Fruit fly (Drosophila melanogaster) S2 (cell line): ENCODE measurements around the gene CG10654.

Source experiments
- CG8478 ChIP-seq: fragments of >200 bp; optimal IDR thresholded peaks from 2 replicates; lab custom pipeline; 2018
- CTCF ChIP-seq, 2 experiments: fragments of >200 bp; optimal IDR thresholded peaks; 2 replicates each; lab custom pipeline; 2018

- TF ChIP-seq CG8478 (lab: Kevin White, UChicago) = no peak
- TF ChIP-seq CTCF (optimal IDR thresholded peaks at IDR 0.05; lab: Kevin White, UChicago) = no peak
Observed at dm6 chr3L:12484464-12484863, 23.2 kb downstream of the CG10654 start.
